Worm (Caenorhabditis elegans) whole organism, L1 larva: ENCODE results near the gene F56A8.8.

Experiments
- C16A3.4 ChIP-seq: fragments of 150-350 bp; optimal IDR thresholded peaks from 2 replicates; lab custom pipeline; 2014; ENCODE audit warnings: missing biosample characterization, missing genetic modification characterization
- C34B4.2 ChIP-seq: sonication (generic microtip); optimal IDR thresholded peaks from 2 replicates; lab custom pipeline; 2017; ENCODE audit warnings: mild to moderate bottlenecking, missing genetic modification characterization, missing compliant biosample characterization
- aha-1 ChIP-seq: fragments of 150-350 bp; optimal IDR thresholded peaks from 2 replicates; lab custom pipeline; 2014; ENCODE audit warnings: missing biosample characterization, missing genetic modification characterization
- alr-1 ChIP-seq: fragments of 200-800 bp; sonication (Bioruptor generic); optimal IDR thresholded peaks from 2 replicates; lab custom pipeline; 2018; ENCODE audit warnings: borderline replicate concordance, mild to moderate bottlenecking, missing genetic modification characterization, missing compliant biosample characterization
- ama-1 ChIP-seq: fragments of 150-350 bp; optimal IDR thresholded peaks from 2 replicates; lab custom pipeline; 2014
- blmp-1 ChIP-seq: fragments of 150-350 bp; optimal IDR thresholded peaks from 2 replicates; lab custom pipeline; 2014; ENCODE audit warnings: missing biosample characterization, missing genetic modification characterization
- ceh-63 ChIP-seq: fragments of 200-800 bp; sonication (Bioruptor generic); optimal IDR thresholded peaks from 2 replicates; lab custom pipeline; 2018; ENCODE audit warnings: mild to moderate bottlenecking, missing genetic modification characterization, missing compliant biosample characterization
- ceh-82 ChIP-seq, 3 experiments: fragments of 150-350 bp in 1 of 3; sonication (generic microtip) in 2 of 3; optimal IDR thresholded peaks; 2 replicates each; lab custom pipeline; 2014 to 2017; ENCODE audit warnings: missing biosample characterization in 3 of 3, missing genetic modification characterization in 3 of 3
- ceh-88 ChIP-seq: fragments of 200-800 bp; sonication (Bioruptor generic); IDR thresholded peaks from 2 replicates; pipeline ENCODE4 v1.3.6; 2022; ENCODE audit warnings: missing genetic modification characterization, missing compliant biosample characterization
- dsc-1 ChIP-seq: sonication (generic microtip); optimal IDR thresholded peaks from 2 replicates; lab custom pipeline; 2016; ENCODE audit warnings: mild to moderate bottlenecking, missing genetic modification characterization, missing compliant biosample characterization
- efl-1 ChIP-seq, 4 experiments: fragments of 150-350 bp; optimal IDR thresholded peaks in 3 of 4; peaks in 1 of 4; 1 replicate in 1 of 4; 2 replicates in 3 of 4; lab custom pipeline; 2014; ENCODE audit warnings: missing biosample characterization in 2 of 4, missing genetic modification characterization in 2 of 4, missing genetic modification reagents in 2 of 4
- egl-27 ChIP-seq, 2 experiments: fragments of 150-350 bp in 1 of 2; sonication (generic microtip); optimal IDR thresholded peaks; 3 replicates each; lab custom pipeline; 2017 to 2018; ENCODE audit warnings: missing biosample characterization in 2 of 2, missing genetic modification characterization in 2 of 2, missing genetic modification reagents in 2 of 2
- elt-3 ChIP-seq, 6 experiments: fragments of 150-350 bp in 1 of 6; sonication (generic microtip); optimal IDR thresholded peaks; 2 replicates each; lab custom pipeline; 2017 to 2018; ENCODE audit warnings: missing biosample characterization in 6 of 6, missing genetic modification characterization in 6 of 6, inconsistent platforms in 1 of 6
- fkh-4 ChIP-seq: sonication (generic microtip); optimal IDR thresholded peaks from 2 replicates; lab custom pipeline; 2016; ENCODE audit warnings: missing compliant biosample characterization, missing genetic modification characterization, borderline replicate concordance
- fos-1 ChIP-seq: fragments of 150-350 bp; optimal IDR thresholded peaks from 2 replicates; lab custom pipeline; 2014; ENCODE audit warnings: missing biosample characterization, missing genetic modification characterization
- hlh-17 ChIP-seq: fragments of 200-800 bp; sonication (Bioruptor generic); optimal IDR thresholded peaks from 2 replicates; lab custom pipeline; 2018; ENCODE audit warnings: missing genetic modification characterization, mild to moderate bottlenecking, missing compliant biosample characterization, moderate library complexity, borderline replicate concordance
- irx-1 ChIP-seq: sonication (generic microtip); optimal IDR thresholded peaks from 2 replicates; lab custom pipeline; 2016; ENCODE audit warnings: missing genetic modification characterization, missing compliant biosample characterization
- isw-1 ChIP-seq: fragments of 200-800 bp; sonication (Bioruptor generic); IDR thresholded peaks from 2 replicates; pipeline ENCODE4 v1.3.6; 2022; ENCODE audit warnings: missing genetic modification characterization, missing compliant biosample characterization
- jun-1 ChIP-seq: fragments of 150-350 bp; optimal IDR thresholded peaks from 2 replicates; lab custom pipeline; 2014; ENCODE audit warnings: missing biosample characterization, missing genetic modification reagents, missing genetic modification characterization
- lsy-2 ChIP-seq, 2 experiments: fragments of 150-350 bp; optimal IDR thresholded peaks; 2 replicates each; lab custom pipeline; 2014; ENCODE audit warnings: missing biosample characterization in 2 of 2, missing genetic modification characterization in 2 of 2
- mab-9 ChIP-seq: fragments of 200-800 bp; sonication (Bioruptor generic); IDR thresholded peaks from 2 replicates; pipeline ENCODE4 v1.3.6; 2022; ENCODE audit warnings: missing genetic modification reagents, missing genetic modification characterization, missing compliant biosample characterization
- nhr-19 ChIP-seq: fragments of 200-800 bp; sonication (Bioruptor generic); conservative IDR thresholded peaks from 2 replicates; pipeline ENCODE4 v1.3.6; 2022; ENCODE audit warnings: missing genetic modification characterization, missing compliant biosample characterization
- nhr-20 ChIP-seq: sonication (generic microtip); optimal IDR thresholded peaks from 2 replicates; lab custom pipeline; 2016; ENCODE audit warnings: mild to moderate bottlenecking, missing genetic modification characterization, missing compliant biosample characterization
- nhr-237 ChIP-seq: fragments of 150-350 bp; optimal IDR thresholded peaks from 2 replicates; lab custom pipeline; 2014; ENCODE audit warnings: missing biosample characterization, missing genetic modification characterization
- nhr-71 ChIP-seq: sonication (generic microtip); optimal IDR thresholded peaks from 2 replicates; lab custom pipeline; 2016; ENCODE audit warnings: mild to moderate bottlenecking, missing genetic modification characterization, moderate library complexity, missing compliant biosample characterization
- nhr-76 ChIP-seq: sonication (generic microtip); optimal IDR thresholded peaks from 2 replicates; lab custom pipeline; 2017; ENCODE audit warnings: missing biosample characterization, missing genetic modification characterization
- nhr-77 ChIP-seq: fragments of 150-350 bp; optimal IDR thresholded peaks from 2 replicates; lab custom pipeline; 2014; ENCODE audit warnings: missing biosample characterization, missing genetic modification characterization
- nhr-90 ChIP-seq: sonication (generic microtip); optimal IDR thresholded peaks from 2 replicates; lab custom pipeline; 2016; ENCODE audit warnings: mild to moderate bottlenecking, missing genetic modification characterization, missing compliant biosample characterization; ENCODE audit not compliant: poor library complexity
- skn-1 ChIP-seq: fragments of 150-350 bp; optimal IDR thresholded peaks from 2 replicates; lab custom pipeline; 2014; ENCODE audit warnings: missing biosample characterization, missing genetic modification characterization
- snpc-4 ChIP-seq: fragments of 150-350 bp; optimal IDR thresholded peaks from 2 replicates; lab custom pipeline; 2014; ENCODE audit warnings: missing biosample characterization, missing genetic modification characterization
- sox-4 ChIP-seq: sonication (generic microtip); optimal IDR thresholded peaks from 2 replicates; lab custom pipeline; 2016; ENCODE audit warnings: missing genetic modification characterization, missing compliant biosample characterization
- sptf-1 ChIP-seq: fragments of 150-350 bp; optimal IDR thresholded peaks from 2 replicates; lab custom pipeline; 2014; ENCODE audit warnings: missing biosample characterization, missing genetic modification characterization
- unc-130 ChIP-seq: fragments of 150-350 bp; optimal IDR thresholded peaks from 2 replicates; lab custom pipeline; 2017; ENCODE audit warnings: missing biosample characterization, missing genetic modification characterization, inconsistent platforms
- unc-30 ChIP-seq: sonication (generic microtip); optimal IDR thresholded peaks from 2 replicates; lab custom pipeline; 2017; ENCODE audit warnings: missing biosample characterization, missing genetic modification characterization
- unc-62 ChIP-seq: fragments of 150-350 bp; optimal IDR thresholded peaks from 2 replicates; lab custom pipeline; 2014; ENCODE audit warnings: missing biosample characterization, missing genetic modification reagents, missing genetic modification characterization
- unc-86 ChIP-seq: sonication (generic microtip); optimal IDR thresholded peaks from 2 replicates; lab custom pipeline; 2016; ENCODE audit warnings: missing genetic modification characterization, missing compliant biosample characterization
- zag-1 ChIP-seq: fragments of 150-350 bp; optimal IDR thresholded peaks from 2 replicates; lab custom pipeline; 2014; ENCODE audit warnings: missing biosample characterization, missing genetic modification characterization
- zip-4 ChIP-seq: fragments of 200-800 bp; sonication (Bioruptor generic); optimal IDR thresholded peaks from 2 replicates; lab custom pipeline; 2018; ENCODE audit warnings: mild to moderate bottlenecking, missing genetic modification characterization, moderate library complexity, missing compliant biosample characterization
- ztf-11 ChIP-seq, 2 experiments: sonication (generic microtip); optimal IDR thresholded peaks; 2 replicates each; lab custom pipeline; 2016 to 2017; ENCODE audit warnings: missing genetic modification characterization in 2 of 2, missing biosample characterization in 1 of 2, missing compliant biosample characterization in 1 of 2

The F56A8.8 gene

ce11 chrIII:13298722-13299431 is 13.4 kb downstream of the F56A8.8 start, which contains the start of gene pgm-2 (continued):
- no peak for TF ChIP-seq unc-30 (tag; lab: Kevin White, UChicago)
- no peak for TF ChIP-seq fkh-4
- no peak for TF ChIP-seq sox-4 (tag; lab: Kevin White, UChicago)
- no peak for TF ChIP-seq snpc-4 (tag; lab: Kevin White, UChicago)
- no peak for TF ChIP-seq C34B4.2 (tag; lab: Kevin White, UChicago)
- peak; percentile 22 for TF ChIP-seq nhr-90 (tag; lab: Kevin White, UChicago)
- no peak for TF ChIP-seq ztf-11 (tag; optimal IDR thresholded peaks at IDR 0.05; lab: Kevin White, UChicago)
- no peak for TF ChIP-seq ceh-63 (GFP tag; lab: Kevin White, UChicago)
- no peak for TF ChIP-seq zip-4
- peak in 1 of 6 experiments; percentile 20 for TF ChIP-seq elt-3 (tag; optimal IDR thresholded peaks at IDR 0.05; lab: Kevin White, UChicago)
- TF ChIP-seq unc-62: no peak
- TF ChIP-seq nhr-20 (tag; lab: Kevin White, UChicago): no peak
- no peak for TF ChIP-seq mab-9 (GFP tag; lab: Robert Waterston, UW)
- TF ChIP-seq unc-130 (tag; lab: Kevin White, UChicago): no peak
- TF ChIP-seq hlh-17 (GFP tag; lab: Kevin White, UChicago): no peak
- TF ChIP-seq sptf-1 (tag; lab: Kevin White, UChicago): no peak
- no peak for TF ChIP-seq aha-1 (tag; lab: Kevin White, UChicago)
- no peak for TF ChIP-seq nhr-76 (tag; lab: Kevin White, UChicago)
- no peak for TF ChIP-seq nhr-19 (GFP tag; lab: Robert Waterston, UW)
- peak; percentile 61 for TF ChIP-seq blmp-1 (tag; lab: Kevin White, UChicago)
- no peak for TF ChIP-seq irx-1 (tag; lab: Kevin White, UChicago)
- TF ChIP-seq skn-1 (tag; lab: Kevin White, UChicago): peak; percentile 8
- TF ChIP-seq nhr-237 (tag; lab: Kevin White, UChicago): no peak
- no peak for TF ChIP-seq zag-1 (tag; lab: Kevin White, UChicago)
- peak in 1 of 2 experiments; percentile 19 for TF ChIP-seq efl-1 (optimal IDR thresholded peaks at IDR 0.05; lab: Kevin White, UChicago)
- TF ChIP-seq efl-1 (GFP tag; optimal IDR thresholded peaks at IDR 0.05 in 1 of 2; lab: Kevin White, UChicago): peak in 1 of 2 experiments; percentile 83
- TF ChIP-seq lsy-2 (tag; optimal IDR thresholded peaks at IDR 0.05; lab: Kevin White, UChicago): peak in 1 of 2 experiments; percentile 34
- TF ChIP-seq C16A3.4: no peak
- no peak for TF ChIP-seq alr-1 (tag; lab: Kevin White, UChicago)
- no peak for TF ChIP-seq ceh-88 (GFP tag; lab: Robert Waterston, UW)
- TF ChIP-seq jun-1: no peak
- no peak for TF ChIP-seq unc-86 (tag; lab: Kevin White, UChicago)

- no peak for TF ChIP-seq aha-1 (tag; lab: Kevin White, UChicago)
- TF ChIP-seq ama-1 (lab: Kevin White, UChicago): no peak
- TF ChIP-seq dsc-1: no peak
- TF ChIP-seq nhr-77 (tag; lab: Kevin White, UChicago): no peak
- TF ChIP-seq unc-30 (tag; lab: Kevin White, UChicago): no peak
- TF ChIP-seq isw-1 (GFP tag; lab: Robert Waterston, UW): no peak
- no peak for TF ChIP-seq zip-4
- TF ChIP-seq egl-27 (tag; optimal IDR thresholded peaks at IDR 0.05; lab: Kevin White, UChicago): no peak
- no peak for TF ChIP-seq ceh-82 (tag; optimal IDR thresholded peaks at IDR 0.05; lab: Kevin White, UChicago)
- TF ChIP-seq sptf-1 (tag; lab: Kevin White, UChicago): no peak
- no peak for TF ChIP-seq nhr-71 (tag; lab: Kevin White, UChicago)
- no peak for TF ChIP-seq zag-1 (tag; lab: Kevin White, UChicago)
- no peak for TF ChIP-seq fos-1 (tag; lab: Kevin White, UChicago)
- TF ChIP-seq ceh-63 (GFP tag; lab: Kevin White, UChicago): no peak
- no peak for TF ChIP-seq unc-86 (tag; lab: Kevin White, UChicago)
These were observed 16.5 kb downstream of the F56A8.8 start for ce11 chrIII:13301983-13302382.
